Fruit fly (Drosophila melanogaster) whole organism, embryonic: ENCODE data around the gene Syx13.

Experiments used
- CG13424 ChIP-seq: fragments of 200-800 bp; sonication (Bioruptor generic); optimal IDR thresholded peaks from 2 replicates; lab custom pipeline; 2019; ENCODE audit warnings: missing biosample characterization, mild to moderate bottlenecking, missing genetic modification characterization, moderate library complexity
- CG13894 ChIP-seq: fragments of 200-800 bp; sonication (Bioruptor generic); optimal IDR thresholded peaks from 3 replicates; lab custom pipeline; 2018; ENCODE audit warnings: missing biosample characterization, mild to moderate bottlenecking, missing genetic modification characterization, moderate library complexity
- CG15073 ChIP-seq: fragments of 200-800 bp; sonication (Bioruptor generic); optimal IDR thresholded peaks from 2 replicates; lab custom pipeline; 2016; ENCODE audit warnings: missing biosample characterization, missing genetic modification characterization
- CG16815 ChIP-seq: fragments of 200-800 bp; sonication (Bioruptor generic); optimal IDR thresholded peaks from 3 replicates; lab custom pipeline; 2017; ENCODE audit warnings: missing biosample characterization, mild to moderate bottlenecking, missing genetic modification characterization
- CG17359 ChIP-seq: fragments of 200-800 bp; sonication (Bioruptor generic); optimal IDR thresholded peaks from 3 replicates; lab custom pipeline; 2018; ENCODE audit warnings: missing biosample characterization, mild to moderate bottlenecking, missing genetic modification characterization, moderate library complexity
- CG18011 ChIP-seq: fragments of 200-800 bp; sonication (Bioruptor generic); optimal IDR thresholded peaks from 2 replicates; lab custom pipeline; 2017; ENCODE audit warnings: missing biosample characterization, missing genetic modification characterization, mild to moderate bottlenecking, moderate library complexity, missing genotype
- CG2120 ChIP-seq: fragments of 200-800 bp; sonication (Bioruptor generic); optimal IDR thresholded peaks from 3 replicates; lab custom pipeline; 2016; ENCODE audit warnings: missing biosample characterization, missing genetic modification characterization
- CG2889 ChIP-seq: fragments of 200-800 bp; sonication (Bioruptor generic); IDR thresholded peaks from 3 replicates; pipeline ENCODE4 v1.3.6; 2022; ENCODE audit warnings: missing biosample characterization, missing genetic modification characterization
- CG31441 ChIP-seq: fragments of 200-800 bp; sonication (Bioruptor generic); IDR thresholded peaks from 2 replicates; pipeline ENCODE4 v1.3.6; 2022; ENCODE audit warnings: missing biosample characterization, missing genetic modification characterization
- CG32532 ChIP-seq: fragments of 200-800 bp; sonication (Bioruptor generic); IDR thresholded peaks from 2 replicates; pipeline ENCODE4 v1.3.6; 2022; ENCODE audit warnings: missing biosample characterization, missing genetic modification characterization
- CG4404 ChIP-seq: fragments of 200-800 bp; sonication (Bioruptor generic); IDR thresholded peaks from 2 replicates; pipeline ENCODE4 v1.3.6; 2022; ENCODE audit warnings: missing biosample characterization, missing genetic modification characterization
- CG6689 ChIP-seq: fragments of 200-800 bp; sonication (Bioruptor generic); IDR thresholded peaks from 2 replicates; pipeline ENCODE4 v1.3.6; 2022; ENCODE audit warnings: missing biosample characterization, missing genetic modification characterization
- CG8765 ChIP-seq: fragments of 200-800 bp; sonication (Bioruptor generic); IDR thresholded peaks from 2 replicates; pipeline ENCODE4 v1.3.6; 2022; ENCODE audit warnings: missing biosample characterization, missing genetic modification characterization
- CG8924 ChIP-seq: fragments of 200-800 bp; optimal IDR thresholded peaks from 3 replicates; lab custom pipeline; 2019; ENCODE audit warnings: missing biosample characterization, mild to moderate bottlenecking, missing genetic modification characterization, moderate library complexity
- CG9215 ChIP-seq: fragments of 200-800 bp; sonication (Bioruptor generic); IDR thresholded peaks from 2 replicates; pipeline ENCODE4 v1.3.6; 2022; ENCODE audit warnings: missing biosample characterization, missing genetic modification characterization
- CG9797 ChIP-seq: fragments of 200-800 bp; sonication (Bioruptor generic); optimal IDR thresholded peaks from 3 replicates; lab custom pipeline; 2018; ENCODE audit warnings: missing biosample characterization, mild to moderate bottlenecking, missing genetic modification characterization
- CG9876 ChIP-seq: fragments of 200-800 bp; sonication (Bioruptor generic); optimal IDR thresholded peaks from 2 replicates; lab custom pipeline; 2016; ENCODE audit warnings: missing biosample characterization, missing genetic modification characterization
- CG9932 ChIP-seq: fragments of 200-800 bp; sonication (Bioruptor generic); IDR thresholded peaks from 2 replicates; pipeline ENCODE4 v1.3.6; 2022; ENCODE audit warnings: missing biosample characterization, missing genetic modification characterization
- CHES-1-like ChIP-seq: fragments of 200-800 bp; sonication (Bioruptor generic); optimal IDR thresholded peaks from 2 replicates; lab custom pipeline; 2016; ENCODE audit warnings: missing biosample characterization, missing genetic modification characterization
- CrebB ChIP-seq: fragments of 200-800 bp; sonication (Bioruptor generic); optimal IDR thresholded peaks from 3 replicates; lab custom pipeline; 2018; ENCODE audit warnings: missing biosample characterization, mild to moderate bottlenecking, missing genetic modification characterization
- Dfd ChIP-seq, 2 experiments: fragments of >200 bp; optimal IDR thresholded peaks; 2 replicates each; lab custom pipeline; 2017; ENCODE audit warnings: missing biosample characterization in 2 of 2, missing genetic modification characterization in 2 of 2
- Dip3 ChIP-seq: fragments of 200-800 bp; sonication (Bioruptor generic); optimal IDR thresholded peaks from 3 replicates; lab custom pipeline; 2016; ENCODE audit warnings: missing biosample characterization, missing genetic modification characterization
- HLHmδ ChIP-seq: fragments of 200-800 bp; sonication (Bioruptor generic); optimal IDR thresholded peaks from 2 replicates; lab custom pipeline; 2018; ENCODE audit warnings: missing biosample characterization, mild to moderate bottlenecking, missing genetic modification characterization, moderate library complexity
- Hmr ChIP-seq: fragments of 200-800 bp; sonication (Bioruptor generic); optimal IDR thresholded peaks from 3 replicates; lab custom pipeline; 2017; ENCODE audit warnings: mild to moderate bottlenecking, missing biosample characterization, missing genetic modification reagents, missing genetic modification characterization
- MTF-1 ChIP-seq: fragments of 200-800 bp; sonication (Bioruptor generic); optimal IDR thresholded peaks from 2 replicates; lab custom pipeline; 2018; ENCODE audit warnings: missing biosample characterization, mild to moderate bottlenecking, missing genetic modification characterization, borderline replicate concordance
- Mrtf ChIP-seq: fragments of 200-800 bp; sonication (Bioruptor generic); IDR thresholded peaks from 3 replicates; pipeline ENCODE4 v1.3.6; 2022; ENCODE audit warnings: missing biosample characterization, missing genetic modification characterization
- Nf-YB ChIP-seq: fragments of 200-800 bp; sonication (Bioruptor generic); optimal IDR thresholded peaks from 3 replicates; lab custom pipeline; 2019; ENCODE audit warnings: missing biosample characterization, mild to moderate bottlenecking, missing genetic modification characterization, moderate library complexity
- Tbp ChIP-seq: fragments of >200 bp; optimal IDR thresholded peaks from 2 replicates; lab custom pipeline; 2018; ENCODE audit warnings: missing biosample characterization, missing genetic modification characterization
- Xbp1 ChIP-seq: fragments of 200-800 bp; sonication (Bioruptor generic); optimal IDR thresholded peaks from 3 replicates; lab custom pipeline; 2016; ENCODE audit warnings: missing biosample characterization, mild to moderate bottlenecking, missing genetic modification characterization
- ato ChIP-seq: fragments of 200-800 bp; sonication (Bioruptor generic); IDR thresholded peaks from 2 replicates; pipeline ENCODE4 v1.3.6; 2022; ENCODE audit warnings: missing biosample characterization, missing genetic modification characterization; ENCODE audit not compliant: partially characterized antibody
- bsh ChIP-seq, 2 experiments: fragments of 200-800 bp; sonication (Bioruptor generic); optimal IDR thresholded peaks; 2 replicates each; lab custom pipeline; 2017 to 2018; ENCODE audit warnings: mild to moderate bottlenecking in 2 of 2, missing biosample characterization in 2 of 2, missing genetic modification characterization in 2 of 2, moderate library complexity in 1 of 2
- chif ChIP-seq, 2 experiments: fragments of 200-800 bp; sonication (Bioruptor generic); optimal IDR thresholded peaks; 3 replicates each; lab custom pipeline; 2016; ENCODE audit warnings: missing biosample characterization in 2 of 2, missing genetic modification characterization in 2 of 2
- crc ChIP-seq: fragments of 200-800 bp; sonication (Bioruptor generic); optimal IDR thresholded peaks from 2 replicates; lab custom pipeline; 2016; ENCODE audit warnings: missing biosample characterization, missing genetic modification characterization
- crp ChIP-seq, 2 experiments: fragments of 200-800 bp; sonication (Bioruptor generic); optimal IDR thresholded peaks; 2 replicates in 1 of 2; 3 replicates in 1 of 2; lab custom pipeline; 2017; ENCODE audit warnings: missing biosample characterization in 2 of 2, missing genetic modification characterization in 2 of 2, mild to moderate bottlenecking in 1 of 2, moderate library complexity in 1 of 2
- dpn ChIP-seq, 2 experiments: fragments of 200-800 bp; sonication (Bioruptor generic); optimal IDR thresholded peaks; 3 replicates each; lab custom pipeline; 2016; ENCODE audit warnings: missing biosample characterization in 2 of 2, missing genetic modification characterization in 2 of 2
- fd96Cb ChIP-seq: fragments of 200-800 bp; sonication (Bioruptor generic); optimal IDR thresholded peaks from 2 replicates; lab custom pipeline; 2018; ENCODE audit warnings: missing biosample characterization, mild to moderate bottlenecking, missing genetic modification characterization, moderate library complexity
- grn ChIP-seq: fragments of 200-800 bp; sonication (Bioruptor generic); optimal IDR thresholded peaks from 3 replicates; lab custom pipeline; 2017; ENCODE audit warnings: missing biosample characterization, missing genetic modification characterization
- hkb ChIP-seq, 2 experiments: fragments of 200-800 bp in 1 of 2; fragments of >200 bp in 1 of 2; sonication (Bioruptor generic) in 1 of 2; IDR thresholded peaks in 1 of 2; optimal IDR thresholded peaks in 1 of 2; 2 replicates each; pipeline versions ENCODE4 v1.3.6 to Lab custom; 2017 to 2022; ENCODE audit warnings: missing biosample characterization in 1 of 2, missing genetic modification characterization in 1 of 2
- klu ChIP-seq: fragments of 200-800 bp; sonication (Bioruptor generic); IDR thresholded peaks from 2 replicates; pipeline ENCODE4 v1.3.6; 2022; ENCODE audit warnings: missing biosample characterization, missing genetic modification characterization
- mld ChIP-seq: fragments of 200-800 bp; sonication (Bioruptor generic); IDR thresholded peaks from 3 replicates; pipeline ENCODE4 v1.3.6; 2022; ENCODE audit warnings: missing biosample characterization, missing genetic modification characterization; ENCODE audit not compliant: partially characterized antibody
- pfk ChIP-seq: fragments of 200-800 bp; sonication (Bioruptor generic); optimal IDR thresholded peaks from 2 replicates; lab custom pipeline; 2018; ENCODE audit warnings: missing biosample characterization, mild to moderate bottlenecking, missing genetic modification characterization, moderate library complexity
- seq ChIP-seq: fragments of 200-800 bp; sonication (Bioruptor generic); IDR thresholded peaks from 2 replicates; pipeline ENCODE4 v1.3.6; 2022; ENCODE audit warnings: missing biosample characterization, missing genetic modification characterization
- sisA ChIP-seq: fragments of 200-800 bp; sonication (Bioruptor generic); IDR thresholded peaks from 2 replicates; pipeline ENCODE4 v1.3.6; 2022; ENCODE audit warnings: missing biosample characterization, missing genetic modification characterization
- sna ChIP-seq: fragments of 200-800 bp; sonication (Bioruptor generic); IDR thresholded peaks from 2 replicates; pipeline ENCODE4 v1.3.6; 2022; ENCODE audit warnings: missing biosample characterization, missing genetic modification characterization; ENCODE audit not compliant: partially characterized antibody
- sug ChIP-seq: fragments of 200-800 bp; optimal IDR thresholded peaks from 2 replicates; lab custom pipeline; 2019; ENCODE audit warnings: missing biosample characterization, mild to moderate bottlenecking, missing genetic modification characterization, moderate library complexity
- toy ChIP-seq: fragments of 200-800 bp; sonication (Bioruptor generic); IDR thresholded peaks from 2 replicates; pipeline ENCODE4 v1.3.6; 2022; ENCODE audit warnings: missing biosample characterization, missing genetic modification characterization
- trem ChIP-seq: fragments of 200-800 bp; optimal IDR thresholded peaks from 3 replicates; lab custom pipeline; 2019; ENCODE audit warnings: missing biosample characterization, mild to moderate bottlenecking, missing genetic modification characterization, moderate library complexity
- ttk ChIP-seq: fragments of 200-800 bp; sonication (Bioruptor generic); IDR thresholded peaks from 2 replicates; pipeline ENCODE4 v2.1.2; 2022; ENCODE audit warnings: missing biosample characterization, missing genetic modification characterization
- tup ChIP-seq: fragments of 200-800 bp; sonication (Bioruptor generic); optimal IDR thresholded peaks from 2 replicates; lab custom pipeline; 2016; ENCODE audit warnings: missing biosample characterization, mild to moderate bottlenecking, missing genetic modification characterization, moderate library complexity

Syx13 gene

DNA sequence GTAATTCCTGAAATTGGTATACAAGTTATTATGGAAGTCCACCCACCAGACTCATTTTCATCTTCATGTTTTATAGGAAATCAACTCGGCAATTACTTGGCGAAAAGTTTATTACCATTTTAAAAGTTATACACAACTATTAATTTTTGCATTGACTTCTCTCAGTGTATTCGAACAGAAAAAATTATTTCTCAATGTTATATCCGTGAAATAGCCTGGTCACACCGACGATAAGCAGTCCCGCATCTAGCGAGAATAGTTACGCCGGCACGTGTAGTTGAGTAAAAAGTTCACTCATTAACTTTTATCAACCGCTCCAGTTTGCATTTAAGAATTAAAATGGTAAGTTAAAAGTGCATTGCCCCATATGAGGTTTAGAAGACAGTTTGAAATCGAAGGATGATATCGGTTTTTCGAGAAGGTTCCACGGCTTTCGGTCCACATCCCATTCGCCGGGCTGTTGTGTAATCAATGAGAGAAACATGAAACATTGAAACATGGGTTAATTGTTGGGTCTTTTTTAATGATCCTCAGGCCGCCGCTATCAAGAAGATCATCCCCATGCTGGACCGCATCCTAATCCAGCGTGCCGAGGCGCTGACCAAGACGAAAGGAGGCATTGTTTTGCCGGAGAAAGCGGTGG, 28.3 kb upstream of the Syx13 start, which contains the start of gene CG11267 (continued):
- TF ChIP-seq crp (GFP tag; optimal IDR thresholded peaks at IDR 0.05; lab: Kevin White, UChicago) (no peak), HLHmδ (GFP tag; lab: Kevin White, UChicago) (no peak), CG2889 (GFP tag; lab: Robert Waterston, UW) (peak; percentile 69; the same call in 2 of the 3 replicates), Nf-YB (GFP tag; lab: Kevin White, UChicago) (peak; percentile 52), sna (GFP tag; lab: Robert Waterston, UW) (no peak), CG9215 (GFP tag; lab: Robert Waterston, UW) (peak; percentile 72), CG13894 (peak; percentile 89), mld (no peak), CG18011 (GFP tag; lab: Kevin White, UChicago) (peak; percentile 19), Xbp1 (peak; percentile 84), CG6689 (GFP tag; lab: Robert Waterston, UW) (peak; percentile 91), CG9876 (peak; percentile 67), CG4404 (peak; percentile 70), CG32532 (GFP tag; lab: Robert Waterston, UW) (peak; percentile 95), CG17359 (peak; percentile 90), toy (GFP tag; lab: Robert Waterston, UW) (peak; percentile 68; the same call in 1 of the 2 replicates), tup (GFP tag; lab: Kevin White, UChicago) (peak; percentile 73), ttk (GFP tag; lab: Robert Waterston, UW) (peak; percentile 74), CG9797 (GFP tag; lab: Kevin White, UChicago) (peak; percentile 36), CG8924 (tag; lab: Kevin White, UChicago) (peak; percentile 81), CG9932 (GFP tag; lab: Robert Waterston, UW) (peak; percentile 96), dpn (GFP tag; optimal IDR thresholded peaks at IDR 0.05; lab: Kevin White, UChicago) (peak; percentile 76), pfk (GFP tag; lab: Kevin White, UChicago) (peak; percentile 27), Hmr (GFP tag; lab: Kevin White, UChicago) (peak; percentile 81), grn (GFP tag; lab: Kevin White, UChicago) (no peak), seq (peak; percentile 82), CG2120 (peak; percentile 86), Dip3 (peak; percentile 85), crc (GFP tag; lab: Kevin White, UChicago) (peak; percentile 71), CG8765 (GFP tag; lab: Robert Waterston, UW) (peak; percentile 79), CG15073 (GFP tag; lab: Kevin White, UChicago) (no peak), bsh (GFP tag; optimal IDR thresholded peaks at IDR 0.05; lab: Kevin White, UChicago) (peak; percentile 66 to 78), Tbp (GFP tag; lab: Kevin White, UChicago) (no peak), CrebB (tag; lab: Kevin White, UChicago) (peak; percentile 59), ato (GFP tag; lab: Robert Waterston, UW) (no peak), chif (GFP tag; optimal IDR thresholded peaks at IDR 0.05; lab: Kevin White, UChicago) (peak; percentile 55 to 79), sug (tag; lab: Kevin White, UChicago) (peak; percentile 91), fd96Cb (peak; percentile 85), trem (peak; percentile 66), hkb (optimal IDR thresholded peaks at IDR 0.05; lab: Kevin White, UChicago) (no peak), hkb (GFP tag; IDR thresholded peaks at IDR 0.05; lab: Robert Waterston, UW) (peak; percentile 94), Dfd (GFP tag; optimal IDR thresholded peaks at IDR 0.05; lab: Kevin White, UChicago) (no peak), CG13424 (tag; lab: Kevin White, UChicago) (peak; percentile 77), klu (peak; percentile 81), MTF-1 (GFP tag; lab: Kevin White, UChicago) (peak; percentile 71), Mrtf (GFP tag; lab: Robert Waterston, UW) (peak; percentile 82), CHES-1-like (peak; percentile 73), CG31441 (GFP tag; lab: Robert Waterston, UW) (peak; percentile 79), sisA (peak; percentile 93), CG16815 (GFP tag; lab: Kevin White, UChicago) (peak; percentile 48)
